Worm (Caenorhabditis elegans) whole organism, L4 larva: ENCODE results near the gene F41H10.4.
"Not testable (repeated sequence)": the region's sequence is repeated elsewhere in the genome, so short reads cannot be mapped to it uniquely, and the experiment has no call there.

ENCODE experiments used
- D1046.2 ChIP-seq: fragments of 200-800 bp; sonication (Bioruptor generic); IDR thresholded peaks from 2 replicates; pipeline ENCODE4 v1.3.6; 2022; ENCODE audit warnings: missing genetic modification characterization, missing compliant biosample characterization
- F49E8.2 ChIP-seq: sonication (generic microtip); optimal IDR thresholded peaks from 2 replicates; lab custom pipeline; 2016; ENCODE audit warnings: missing compliant biosample characterization, mild to moderate bottlenecking, missing genetic modification characterization, borderline replicate concordance
- aly-2 ChIP-seq: sonication (generic microtip); optimal IDR thresholded peaks from 2 replicates; lab custom pipeline; 2018; ENCODE audit warnings: missing biosample characterization, missing genetic modification characterization
- ceh-44 ChIP-seq: fragments of 200-800 bp; sonication (Bioruptor generic); IDR thresholded peaks from 2 replicates; pipeline ENCODE4 v1.3.6; 2022; ENCODE audit warnings: missing genetic modification reagents, missing genetic modification characterization, missing compliant biosample characterization
- nhr-76 ChIP-seq: fragments of 150-350 bp; optimal IDR thresholded peaks from 2 replicates; lab custom pipeline; 2014; ENCODE audit warnings: missing biosample characterization, missing genetic modification characterization
- php-3 ChIP-seq: fragments of 200-800 bp; sonication (Bioruptor generic); IDR thresholded peaks from 2 replicates; pipeline ENCODE4 v1.3.6; 2022; ENCODE audit warnings: missing genetic modification reagents, missing genetic modification characterization, missing compliant biosample characterization

DNA sequence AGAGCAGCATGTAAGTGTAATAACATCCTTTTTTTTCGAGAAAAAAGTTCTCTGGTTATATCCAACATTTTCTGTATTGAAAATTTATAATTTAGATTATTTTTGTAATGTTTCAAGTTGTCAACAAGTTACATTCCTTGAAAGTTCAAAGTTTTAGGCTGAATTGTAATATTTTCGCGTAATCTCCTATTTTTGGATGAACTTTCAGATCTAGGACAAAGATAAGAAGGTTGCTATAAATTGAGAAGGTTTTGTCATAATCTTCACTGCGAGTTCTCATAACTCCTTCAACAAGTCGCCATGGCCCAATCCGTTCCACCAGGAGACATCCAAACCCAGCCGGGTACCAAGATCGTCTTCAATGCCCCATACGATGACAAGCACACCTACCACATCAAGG, 48.1 kb upstream of the F41H10.4 start, which contains the start of gene msp-65:
- not testable (repeated sequence) for TF ChIP-seq aly-2 (tag; lab: Kevin White, UChicago); nhr-76 (tag; lab: Kevin White, UChicago); D1046.2 (GFP tag; lab: Robert Waterston, UW); F49E8.2; ceh-44 (GFP tag; lab: Robert Waterston, UW); php-3 (GFP tag; lab: Robert Waterston, UW)
